Worm (Caenorhabditis elegans) whole organism, young adult: ENCODE measurements around the gene nspb-12.

Experiments
- ekl-4 ChIP-seq: fragments of 200-800 bp; sonication (Bioruptor generic); IDR thresholded peaks from 2 replicates; pipeline ENCODE4 v1.3.6; 2022; ENCODE audit warnings: missing genetic modification reagents, missing genetic modification characterization, missing compliant biosample characterization
- fkh-3 ChIP-seq: sonication (generic microtip); optimal IDR thresholded peaks from 2 replicates; lab custom pipeline; 2016; ENCODE audit warnings: mild to moderate bottlenecking, missing genetic modification characterization, missing compliant biosample characterization

DNA sequence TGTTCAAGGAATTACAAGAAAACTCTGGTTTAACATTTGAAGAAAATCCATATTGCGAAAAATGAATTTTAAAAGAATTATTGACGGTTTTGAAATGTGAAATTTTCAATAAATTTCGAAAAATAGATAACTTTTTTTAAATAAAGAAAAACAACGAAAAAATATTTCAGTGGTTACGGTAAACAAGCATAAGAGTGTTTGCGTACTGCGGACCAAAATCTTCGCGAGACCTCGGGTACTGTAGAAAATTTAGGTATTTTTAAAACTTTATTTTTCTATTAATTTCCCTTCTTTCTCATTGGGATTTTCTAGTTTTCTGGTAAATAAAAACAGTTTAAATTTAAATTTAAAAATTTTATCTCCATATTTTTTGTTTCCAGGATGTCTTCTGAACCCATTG, 35.5 kb upstream of the nspb-12 start, which contains the start of gene xnd-1:
- TF ChIP-seq fkh-3 (tag; lab: Kevin White, UChicago) (no peak), ekl-4 (no peak)
